Fruit fly (Drosophila melanogaster): Measurements from ENCODE around the gene CG6693.

DNA sequence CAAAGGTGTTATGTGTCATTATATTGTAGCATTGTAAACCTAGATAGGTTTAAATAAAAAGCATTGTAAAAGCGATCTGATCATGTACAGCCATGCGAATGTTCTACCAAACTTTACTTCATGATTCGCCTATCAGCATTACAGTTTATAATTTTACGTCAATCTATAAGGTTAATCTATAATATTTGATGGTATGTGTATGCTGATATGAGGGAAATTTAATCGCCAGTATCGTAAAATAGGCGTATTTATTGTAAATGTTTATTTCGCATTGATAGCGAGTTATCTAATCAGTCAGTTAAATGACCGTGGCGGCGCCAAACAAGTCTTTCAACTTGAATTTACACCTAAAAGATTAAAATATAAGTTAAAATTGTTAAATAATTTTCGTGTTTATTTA, 43.9 kb downstream of the CG6693 start:
- TF ChIP-seq CG14655 (GFP tag; optimal IDR thresholded peaks at IDR 0.05) = no peak
- no peak for TF ChIP-seq CG13204 (GFP tag; optimal IDR thresholded peaks at IDR 0.05)
- no peak for TF ChIP-seq rn (GFP tag; IDR thresholded peaks at IDR 0.05)
- TF ChIP-seq gl (tag; optimal IDR thresholded peaks at IDR 0.05) = no peak
- no peak for TF ChIP-seq Pif1A (GFP tag; optimal IDR thresholded peaks at IDR 0.05)
- TF ChIP-seq CG9948 (tag; optimal IDR thresholded peaks at IDR 0.05) = no peak

Data from whole organism, pupa.